Fruit fly (Drosophila melanogaster) whole organism, adult: Measurements from ENCODE around the gene CG14439.

Experiments
- CG11617 ChIP-seq: fragments of 200-800 bp; sonication (Bioruptor generic); optimal IDR thresholded peaks from 2 replicates; lab custom pipeline; 2017; ENCODE audit warnings: mild to moderate bottlenecking, missing biosample characterization, missing genetic modification reagents, missing genetic modification characterization
- CG12768 ChIP-seq: fragments of 200-800 bp; sonication (Bioruptor generic); optimal IDR thresholded peaks from 2 replicates; lab custom pipeline; 2017; ENCODE audit warnings: missing biosample characterization, missing genetic modification characterization, mild to moderate bottlenecking, moderate library complexity, missing genetic modification reagents
- CG14711 ChIP-seq: fragments of 200-800 bp; sonication (Bioruptor generic); optimal IDR thresholded peaks from 2 replicates; lab custom pipeline; 2018; ENCODE audit warnings: missing biosample characterization, mild to moderate bottlenecking, missing genetic modification characterization, moderate library complexity
- CG1620 ChIP-seq: fragments of 200-800 bp; sonication (Bioruptor generic); optimal IDR thresholded peaks from 2 replicates; lab custom pipeline; 2016; ENCODE audit warnings: missing biosample characterization, missing genetic modification characterization
- CG5204 ChIP-seq: fragments of 200-800 bp; sonication (Bioruptor generic); optimal IDR thresholded peaks from 2 replicates; lab custom pipeline; 2016; ENCODE audit warnings: missing biosample characterization, missing genetic modification characterization
- CG7045 ChIP-seq: fragments of 200-800 bp; sonication (Bioruptor generic); optimal IDR thresholded peaks from 2 replicates; lab custom pipeline; 2017; ENCODE audit warnings: missing biosample characterization, mild to moderate bottlenecking, missing genetic modification characterization
- CG7101 ChIP-seq: fragments of 200-800 bp; sonication (Bioruptor generic); optimal IDR thresholded peaks from 2 replicates; lab custom pipeline; 2018; ENCODE audit warnings: missing biosample characterization, mild to moderate bottlenecking, missing genetic modification characterization, moderate library complexity
- Mnt ChIP-seq: fragments of 200-800 bp; sonication (Bioruptor generic); optimal IDR thresholded peaks from 2 replicates; lab custom pipeline; 2016; ENCODE audit warnings: missing biosample characterization, mild to moderate bottlenecking, missing genetic modification characterization
- bab1 ChIP-seq: fragments of 200-800 bp; sonication (Bioruptor generic); optimal IDR thresholded peaks from 3 replicates; lab custom pipeline; 2019; ENCODE audit warnings: missing biosample characterization, mild to moderate bottlenecking, missing genetic modification characterization, moderate library complexity
- ovo ChIP-seq: fragments of 200-800 bp; sonication (Bioruptor generic); optimal IDR thresholded peaks from 2 replicates; lab custom pipeline; 2016; ENCODE audit warnings: missing biosample characterization, missing genetic modification characterization
- pad ChIP-seq: fragments of 200-800 bp; sonication (Bioruptor generic); optimal IDR thresholded peaks from 3 replicates; lab custom pipeline; 2017; ENCODE audit warnings: missing biosample characterization, missing genetic modification characterization, mild to moderate bottlenecking, moderate library complexity, missing genetic modification reagents
- toe ChIP-seq: fragments of 200-800 bp; sonication (Bioruptor generic); optimal IDR thresholded peaks from 2 replicates; lab custom pipeline; 2016; ENCODE audit warnings: missing biosample characterization, missing genetic modification characterization

DNA sequence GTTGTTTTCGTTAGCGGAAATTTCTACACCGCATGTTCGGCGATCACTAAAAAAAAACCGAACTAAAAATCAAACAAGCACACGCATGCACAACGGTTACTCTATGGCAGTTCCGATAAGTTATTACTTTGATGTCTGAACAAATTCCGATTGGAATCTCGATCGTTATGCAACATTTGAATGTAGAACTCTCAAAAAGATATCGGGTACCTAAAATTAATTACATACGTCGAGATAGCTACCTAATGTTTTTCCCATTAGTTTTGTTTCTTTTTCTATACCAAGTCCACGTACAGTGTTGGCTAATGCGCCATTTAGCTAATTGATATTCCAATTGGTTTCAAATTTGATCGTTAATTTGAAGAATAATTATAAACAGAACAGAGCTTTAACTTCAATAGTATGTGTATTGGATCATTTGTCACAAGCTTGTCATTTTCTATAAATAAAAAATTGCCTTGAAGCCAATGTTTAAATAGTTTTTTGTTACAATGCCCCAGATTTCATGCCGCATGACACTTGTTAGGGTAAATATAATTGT lies 46.3 kb upstream of the CG14439 start:
- TF ChIP-seq CG14711, result no peak
- no peak for TF ChIP-seq CG7045 (GFP tag; lab: Kevin White, UChicago)
- TF ChIP-seq CG11617 (GFP tag; lab: Kevin White, UChicago), result no peak
- TF ChIP-seq CG7101 (tag; lab: Kevin White, UChicago), result no peak
- TF ChIP-seq CG1620 (GFP tag; lab: Kevin White, UChicago), result no peak
- TF ChIP-seq ovo (GFP tag; lab: Kevin White, UChicago), result no peak
- TF ChIP-seq toe, result no peak
- no peak for TF ChIP-seq CG5204 (GFP tag; lab: Kevin White, UChicago)
- no peak for TF ChIP-seq pad (GFP tag; lab: Kevin White, UChicago)
- TF ChIP-seq bab1 (GFP tag; lab: Kevin White, UChicago), result no peak
- no peak for TF ChIP-seq CG12768
- TF ChIP-seq Mnt, result no peak
